Fruit fly (Drosophila melanogaster) whole organism, adult: ENCODE measurements around the gene Indy-2.

Experiments
- CG11617 ChIP-seq: fragments of 200-800 bp; sonication (Bioruptor generic); optimal IDR thresholded peaks from 2 replicates; lab custom pipeline; 2017; ENCODE audit warnings: mild to moderate bottlenecking, missing biosample characterization, missing genetic modification reagents, missing genetic modification characterization
- CG14711 ChIP-seq: fragments of 200-800 bp; sonication (Bioruptor generic); optimal IDR thresholded peaks from 2 replicates; lab custom pipeline; 2018; ENCODE audit warnings: missing biosample characterization, mild to moderate bottlenecking, missing genetic modification characterization, moderate library complexity
- CG7101 ChIP-seq: fragments of 200-800 bp; sonication (Bioruptor generic); optimal IDR thresholded peaks from 2 replicates; lab custom pipeline; 2018; ENCODE audit warnings: missing biosample characterization, mild to moderate bottlenecking, missing genetic modification characterization, moderate library complexity
- Clk ChIP-seq: fragments of 200-800 bp; sonication (Bioruptor generic); optimal IDR thresholded peaks from 2 replicates; lab custom pipeline; 2017; ENCODE audit warnings: missing biosample characterization, missing genetic modification characterization
- Crg-1 ChIP-seq: fragments of 200-800 bp; sonication (Bioruptor generic); optimal IDR thresholded peaks from 2 replicates; lab custom pipeline; 2016; ENCODE audit warnings: missing biosample characterization, missing genetic modification characterization
- bab1 ChIP-seq: fragments of 200-800 bp; sonication (Bioruptor generic); optimal IDR thresholded peaks from 3 replicates; lab custom pipeline; 2019; ENCODE audit warnings: missing biosample characterization, mild to moderate bottlenecking, missing genetic modification characterization, moderate library complexity
- cic ChIP-seq: fragments of 200-800 bp; sonication (Bioruptor generic); optimal IDR thresholded peaks from 2 replicates; lab custom pipeline; 2017; ENCODE audit warnings: missing biosample characterization, mild to moderate bottlenecking, missing genetic modification characterization, moderate library complexity
- cnc ChIP-seq, 2 experiments: fragments of >200 bp; optimal IDR thresholded peaks; 2 replicates each; lab custom pipeline; 2017
- kay ChIP-seq: fragments of 200-800 bp; sonication (Bioruptor generic); peaks from one replicate; lab custom pipeline; 2016; ENCODE audit warnings: missing biosample characterization, missing genetic modification characterization, borderline replicate concordance
- toe ChIP-seq: fragments of 200-800 bp; sonication (Bioruptor generic); optimal IDR thresholded peaks from 2 replicates; lab custom pipeline; 2016; ENCODE audit warnings: missing biosample characterization, missing genetic modification characterization

DNA sequence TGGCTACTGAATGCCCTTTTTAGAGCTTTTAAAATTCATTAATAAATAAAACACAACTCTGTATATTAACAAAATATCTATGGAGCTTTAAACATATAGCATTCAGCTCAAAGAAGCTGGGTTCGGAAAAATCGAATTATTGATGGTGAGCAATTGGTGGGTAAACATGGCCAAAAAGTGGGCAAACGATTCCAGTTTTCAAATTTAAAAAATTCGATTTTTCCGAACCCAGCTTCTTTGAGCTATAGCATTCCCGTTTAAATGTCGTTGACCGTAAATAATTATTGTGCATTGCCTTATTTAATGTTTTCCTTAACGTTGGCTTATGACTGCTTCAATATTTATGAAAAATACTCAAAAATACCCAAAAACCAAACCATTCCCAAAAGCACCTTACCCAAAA, 41.0 kb upstream of the Indy-2 start:
- TF ChIP-seq Clk (GFP tag; lab: Kevin White, UChicago) (no peak), bab1 (GFP tag; lab: Kevin White, UChicago) (no peak), cnc (optimal IDR thresholded peaks at IDR 0.05; lab: Kevin White, UChicago) (no peak), kay (GFP tag; lab: Kevin White, UChicago) (no peak), CG7101 (tag; lab: Kevin White, UChicago) (no peak), cic (no peak), toe (GFP tag; lab: Kevin White, UChicago) (no peak), CG11617 (GFP tag; lab: Kevin White, UChicago) (no peak), CG14711 (tag; lab: Kevin White, UChicago) (no peak), Crg-1 (GFP tag; lab: Kevin White, UChicago) (no peak)
